Fruit fly (Drosophila melanogaster) whole organism, embryonic: ENCODE data around the gene ohgt.
A peak's percentile ranks its signal among the peaks of the same experiment; 100 is the strongest.

ENCODE experiments used
- Ada2b ChIP-seq: fragments of 200-800 bp; sonication (Bioruptor generic); IDR thresholded peaks from 2 replicates; pipeline ENCODE4 v1.3.6; 2022; ENCODE audit warnings: missing biosample characterization, missing genetic modification characterization
- CG10543 ChIP-seq: fragments of 200-800 bp; sonication (Bioruptor generic); optimal IDR thresholded peaks from 3 replicates; lab custom pipeline; 2017; ENCODE audit warnings: missing biosample characterization, mild to moderate bottlenecking, missing genetic modification characterization, moderate library complexity
- CG11398 ChIP-seq: fragments of 200-800 bp; sonication (Bioruptor generic); optimal IDR thresholded peaks from 2 replicates; lab custom pipeline; 2016; ENCODE audit warnings: missing biosample characterization, missing genetic modification characterization
- CG11560 ChIP-seq: fragments of 200-800 bp; sonication (Bioruptor generic); IDR thresholded peaks from 3 replicates; pipeline ENCODE4 v1.3.6; 2022; ENCODE audit warnings: missing biosample characterization, missing genetic modification characterization
- CG12236 ChIP-seq: fragments of 200-800 bp; sonication (Bioruptor generic); optimal IDR thresholded peaks from 2 replicates; lab custom pipeline; 2016; ENCODE audit warnings: missing biosample characterization, missing genetic modification characterization
- CG13624 ChIP-seq: fragments of 200-800 bp; sonication (Bioruptor generic); optimal IDR thresholded peaks from 2 replicates; lab custom pipeline; 2016; ENCODE audit warnings: missing biosample characterization, missing genetic modification characterization
- CG1603 ChIP-seq: fragments of 200-800 bp; sonication (Bioruptor generic); optimal IDR thresholded peaks from 2 replicates; lab custom pipeline; 2019; ENCODE audit warnings: missing biosample characterization, mild to moderate bottlenecking, missing genetic modification characterization, moderate library complexity
- CG17328 ChIP-seq: fragments of 200-800 bp; sonication (Bioruptor generic); IDR thresholded peaks from 2 replicates; pipeline ENCODE4 v1.3.6; 2022; ENCODE audit warnings: missing biosample characterization, missing genetic modification characterization
- CG18262 ChIP-seq: fragments of 200-800 bp; optimal IDR thresholded peaks from 3 replicates; lab custom pipeline; 2019; ENCODE audit warnings: missing biosample characterization, mild to moderate bottlenecking, missing genetic modification characterization, moderate library complexity
- CG2116 ChIP-seq: fragments of 200-800 bp; sonication (Bioruptor generic); optimal IDR thresholded peaks from 3 replicates; lab custom pipeline; 2018; ENCODE audit warnings: missing biosample characterization, mild to moderate bottlenecking, missing genetic modification characterization
- CG2120 ChIP-seq: fragments of 200-800 bp; sonication (Bioruptor generic); optimal IDR thresholded peaks from 3 replicates; lab custom pipeline; 2016; ENCODE audit warnings: missing biosample characterization, missing genetic modification characterization
- CG30403 ChIP-seq: fragments of 200-800 bp; sonication (Bioruptor generic); optimal IDR thresholded peaks from 3 replicates; lab custom pipeline; 2016; ENCODE audit warnings: missing biosample characterization, missing genetic modification characterization
- CG30431 ChIP-seq: fragments of 200-800 bp; sonication (Bioruptor generic); optimal IDR thresholded peaks from 2 replicates; lab custom pipeline; 2017; ENCODE audit warnings: missing biosample characterization, missing genetic modification characterization
- CG31365 ChIP-seq: fragments of 200-800 bp; sonication (Bioruptor generic); optimal IDR thresholded peaks from 2 replicates; lab custom pipeline; 2018; ENCODE audit warnings: missing biosample characterization, mild to moderate bottlenecking, missing genetic modification characterization
- CG42726 ChIP-seq: fragments of 200-800 bp; sonication (Bioruptor generic); IDR thresholded peaks from 2 replicates; pipeline ENCODE4 v1.3.6; 2022; ENCODE audit warnings: missing biosample characterization, missing genetic modification characterization; ENCODE audit not compliant: partially characterized antibody
- CG6791 ChIP-seq: fragments of 200-800 bp; sonication (Bioruptor generic); IDR thresholded peaks from 3 replicates; pipeline ENCODE4 v1.3.6; 2022; ENCODE audit warnings: missing biosample characterization, missing genetic modification characterization; ENCODE audit not compliant: partially characterized antibody
- CG7556 ChIP-seq: fragments of 200-800 bp; sonication (Bioruptor generic); optimal IDR thresholded peaks from 2 replicates; lab custom pipeline; 2017; ENCODE audit warnings: missing biosample characterization, mild to moderate bottlenecking, missing genetic modification characterization
- CG7928 ChIP-seq: fragments of 200-800 bp; sonication (Bioruptor generic); optimal IDR thresholded peaks from 2 replicates; lab custom pipeline; 2017; ENCODE audit warnings: missing biosample characterization, mild to moderate bottlenecking, missing genetic modification characterization
- Doc3 ChIP-seq: fragments of 200-800 bp; sonication (Bioruptor generic); IDR thresholded peaks from 3 replicates; pipeline ENCODE4 v1.3.6; 2022; ENCODE audit warnings: missing biosample characterization, missing genetic modification characterization; ENCODE audit not compliant: partially characterized antibody
- ERR ChIP-seq: fragments of 200-800 bp; sonication (Bioruptor generic); optimal IDR thresholded peaks from 2 replicates; lab custom pipeline; 2016; ENCODE audit warnings: missing biosample characterization, missing genetic modification characterization
- HHEX ChIP-seq: fragments of 200-800 bp; sonication (Bioruptor generic); optimal IDR thresholded peaks from 3 replicates; lab custom pipeline; 2017; ENCODE audit warnings: missing biosample characterization, mild to moderate bottlenecking, missing genetic modification characterization, missing genetic modification reagents
- HLH4C ChIP-seq: fragments of 200-800 bp; sonication (Bioruptor generic); IDR thresholded peaks from 3 replicates; pipeline ENCODE4 v1.3.6; 2022; ENCODE audit warnings: missing biosample characterization, missing genetic modification characterization; ENCODE audit not compliant: partially characterized antibody
- HmgZ ChIP-seq: fragments of 200-800 bp; sonication (Bioruptor generic); optimal IDR thresholded peaks from 2 replicates; lab custom pipeline; 2018; ENCODE audit warnings: missing biosample characterization, mild to moderate bottlenecking, missing genetic modification characterization
- Hmx ChIP-seq: fragments of 200-800 bp; sonication (Bioruptor generic); optimal IDR thresholded peaks from 2 replicates; lab custom pipeline; 2016; ENCODE audit warnings: missing biosample characterization, missing genetic modification characterization
- Hr39 ChIP-seq: fragments of >200 bp; optimal IDR thresholded peaks from 2 replicates; lab custom pipeline; 2017
- Lhr ChIP-seq: fragments of 200-800 bp; sonication (Bioruptor generic); optimal IDR thresholded peaks from 3 replicates; lab custom pipeline; 2017; ENCODE audit warnings: mild to moderate bottlenecking, missing biosample characterization, missing genetic modification reagents, missing genetic modification characterization
- Nf-YB ChIP-seq: fragments of 200-800 bp; sonication (Bioruptor generic); optimal IDR thresholded peaks from 3 replicates; lab custom pipeline; 2019; ENCODE audit warnings: missing biosample characterization, mild to moderate bottlenecking, missing genetic modification characterization, moderate library complexity
- NfI ChIP-seq: fragments of 200-800 bp; sonication (Bioruptor generic); optimal IDR thresholded peaks from 3 replicates; lab custom pipeline; 2018; ENCODE audit warnings: missing biosample characterization, mild to moderate bottlenecking, missing genetic modification characterization, moderate library complexity
- Scr ChIP-seq: fragments of 200-800 bp; sonication (Bioruptor generic); IDR thresholded peaks from 2 replicates; pipeline ENCODE4 v1.3.6; 2022; ENCODE audit warnings: missing biosample characterization, missing genetic modification characterization; ENCODE audit not compliant: partially characterized antibody
- Sry-β ChIP-seq: fragments of 200-800 bp; sonication (Bioruptor generic); optimal IDR thresholded peaks from 2 replicates; lab custom pipeline; 2018; ENCODE audit warnings: missing biosample characterization, mild to moderate bottlenecking, missing genetic modification characterization, moderate library complexity
- Ssrp ChIP-seq: fragments of 200-800 bp; sonication (Bioruptor generic); optimal IDR thresholded peaks from 2 replicates; lab custom pipeline; 2018; ENCODE audit warnings: missing biosample characterization, mild to moderate bottlenecking, missing genetic modification characterization, moderate library complexity
- ac ChIP-seq: fragments of 200-800 bp; sonication (Bioruptor generic); optimal IDR thresholded peaks from 3 replicates; lab custom pipeline; 2017; ENCODE audit warnings: missing biosample characterization, mild to moderate bottlenecking, missing genetic modification characterization
- ara ChIP-seq: fragments of 200-800 bp; sonication (Bioruptor generic); IDR thresholded peaks from 2 replicates; pipeline ENCODE4 v1.3.6; 2022; ENCODE audit warnings: missing biosample characterization, missing genetic modification characterization
- crc ChIP-seq: fragments of 200-800 bp; sonication (Bioruptor generic); optimal IDR thresholded peaks from 2 replicates; lab custom pipeline; 2016; ENCODE audit warnings: missing biosample characterization, missing genetic modification characterization
- fd96Cb ChIP-seq: fragments of 200-800 bp; sonication (Bioruptor generic); optimal IDR thresholded peaks from 2 replicates; lab custom pipeline; 2018; ENCODE audit warnings: missing biosample characterization, mild to moderate bottlenecking, missing genetic modification characterization, moderate library complexity
- fru ChIP-seq: fragments of >200 bp; optimal IDR thresholded peaks from 2 replicates; lab custom pipeline; 2017
- fu2 ChIP-seq: fragments of 200-800 bp; sonication (Bioruptor generic); optimal IDR thresholded peaks from 2 replicates; lab custom pipeline; 2016; ENCODE audit warnings: missing biosample characterization, missing genetic modification characterization
- hbn ChIP-seq: fragments of 200-800 bp; sonication (Bioruptor generic); IDR thresholded peaks from 2 replicates; pipeline ENCODE4 v1.3.6; 2022; ENCODE audit warnings: missing biosample characterization, missing genetic modification characterization; ENCODE audit not compliant: partially characterized antibody
- luna ChIP-seq: fragments of 200-800 bp; sonication (Bioruptor generic); optimal IDR thresholded peaks from 2 replicates; lab custom pipeline; 2016; ENCODE audit warnings: missing biosample characterization, missing genetic modification characterization
- nerfin-1 ChIP-seq: fragments of 200-800 bp; sonication (Bioruptor generic); optimal IDR thresholded peaks from 3 replicates; lab custom pipeline; 2019; ENCODE audit warnings: missing biosample characterization, mild to moderate bottlenecking, missing genetic modification characterization, moderate library complexity
- nerfin-2 ChIP-seq: fragments of 200-800 bp; sonication (Bioruptor generic); IDR thresholded peaks from 2 replicates; pipeline ENCODE4 v1.3.6; 2022; ENCODE audit warnings: missing biosample characterization, missing genetic modification characterization; ENCODE audit not compliant: partially characterized antibody
- nmo ChIP-seq: fragments of 200-800 bp; sonication (Bioruptor generic); optimal IDR thresholded peaks from 2 replicates; lab custom pipeline; 2018; ENCODE audit warnings: missing biosample characterization, mild to moderate bottlenecking, missing genetic modification characterization, moderate library complexity
- p53 ChIP-seq: fragments of 200-800 bp; sonication (Bioruptor generic); optimal IDR thresholded peaks from 2 replicates; lab custom pipeline; 2016; ENCODE audit warnings: missing biosample characterization, missing genetic modification characterization
- pb ChIP-seq: fragments of 200-800 bp; sonication (Bioruptor generic); optimal IDR thresholded peaks from 3 replicates; lab custom pipeline; 2016; ENCODE audit warnings: missing biosample characterization, missing genetic modification characterization
- phol ChIP-seq: fragments of 200-800 bp; sonication (Bioruptor generic); optimal IDR thresholded peaks from 3 replicates; lab custom pipeline; 2018; ENCODE audit warnings: missing biosample characterization, mild to moderate bottlenecking, missing genetic modification characterization, moderate library complexity
- pzg ChIP-seq: fragments of 200-800 bp; sonication (Bioruptor generic); optimal IDR thresholded peaks from 3 replicates; lab custom pipeline; 2018; ENCODE audit warnings: missing biosample characterization, mild to moderate bottlenecking, missing genetic modification characterization, moderate library complexity
- sc ChIP-seq, 3 experiments: fragments of >200 bp in 2 of 3; fragments of 200-800 bp in 1 of 3; sonication (Bioruptor generic) in 1 of 3; optimal IDR thresholded peaks; 2 replicates in 2 of 3; 3 replicates in 1 of 3; lab custom pipeline; 2017; ENCODE audit warnings: mild to moderate bottlenecking in 1 of 3, missing biosample characterization in 1 of 3, missing genetic modification characterization in 1 of 3, missing genetic modification reagents in 1 of 3
- so ChIP-seq: fragments of 200-800 bp; sonication (Bioruptor generic); IDR thresholded peaks from 3 replicates; pipeline ENCODE4 v1.3.6; 2022; ENCODE audit warnings: missing biosample characterization, missing genetic modification characterization
- ssp ChIP-seq: fragments of 200-800 bp; sonication (Bioruptor generic); IDR thresholded peaks from 2 replicates; pipeline ENCODE4 v1.3.6; 2022; ENCODE audit warnings: missing biosample characterization, missing genetic modification characterization
- tin ChIP-seq: fragments of 200-800 bp; sonication (Bioruptor generic); optimal IDR thresholded peaks from 3 replicates; lab custom pipeline; 2016; ENCODE audit warnings: missing biosample characterization, missing genetic modification characterization

The ohgt gene

DNA sequence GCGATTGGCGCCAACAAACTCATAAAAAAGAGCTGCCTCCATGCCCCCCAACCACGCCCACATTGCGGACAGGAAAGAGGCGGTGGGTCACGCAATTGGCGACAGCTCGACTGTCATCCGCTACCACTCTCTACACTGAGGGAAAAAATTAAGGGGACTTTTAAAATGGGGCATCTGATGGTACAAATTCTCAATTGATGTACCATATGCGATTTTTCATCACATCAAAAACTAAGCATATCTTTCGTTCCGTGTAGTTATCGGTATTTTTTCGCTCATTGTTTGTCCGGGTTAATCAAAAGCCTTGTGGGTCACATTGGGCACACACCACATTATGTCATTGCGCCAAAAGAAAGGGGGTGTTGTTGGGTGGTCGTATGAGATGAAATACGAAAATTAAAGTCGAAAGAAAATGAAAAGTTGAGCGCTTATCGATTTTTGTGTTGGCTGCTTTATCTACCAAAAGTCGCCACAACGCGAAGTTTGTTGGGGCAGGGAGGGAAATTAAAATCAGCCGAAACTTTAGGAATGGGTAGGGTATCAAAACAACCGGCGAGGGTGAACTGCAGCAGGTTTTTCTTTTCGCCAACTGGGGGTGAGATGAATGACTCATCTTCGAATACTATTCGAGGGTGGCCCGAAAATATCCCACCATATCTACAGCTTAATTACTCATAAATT lies 24.8 kb upstream of the ohgt start (continued):
- no peak for TF ChIP-seq crc (GFP tag; lab: Kevin White, UChicago)
- no peak for TF ChIP-seq tin (GFP tag; lab: Kevin White, UChicago)
- no peak for TF ChIP-seq ac
- no peak for TF ChIP-seq sc (optimal IDR thresholded peaks at IDR 0.05; lab: Kevin White, UChicago)
- no peak for TF ChIP-seq sc (GFP tag; optimal IDR thresholded peaks at IDR 0.05; lab: Kevin White, UChicago)
- no peak for TF ChIP-seq CG11560 (tag; lab: Robert Waterston, UW)
- no peak for TF ChIP-seq CG12236 (GFP tag; lab: Kevin White, UChicago)
- TF ChIP-seq so (GFP tag; lab: Robert Waterston, UW), result peak; percentile 29; the same call in 1 of the 3 replicates
- no peak for TF ChIP-seq nerfin-1
- TF ChIP-seq HLH4C (GFP tag; lab: Robert Waterston, UW), result no peak
- no peak for TF ChIP-seq Doc3 (GFP tag; lab: Robert Waterston, UW)
- peak; percentile 36 for TF ChIP-seq CG13624 (GFP tag; lab: Kevin White, UChicago)
- TF ChIP-seq CG10543 (GFP tag; lab: Kevin White, UChicago), result peak; percentile 74
- TF ChIP-seq CG1603 (tag; lab: Kevin White, UChicago), result no peak
- TF ChIP-seq CG30403, result peak; percentile 12
- no peak for TF ChIP-seq pzg (GFP tag; lab: Kevin White, UChicago)
- TF ChIP-seq phol (tag; lab: Kevin White, UChicago), result no peak
- no peak for TF ChIP-seq CG2116 (GFP tag; lab: Kevin White, UChicago)
- no peak for TF ChIP-seq NfI
- TF ChIP-seq fu2, result peak; percentile 21
- no peak for TF ChIP-seq Nf-YB (GFP tag; lab: Kevin White, UChicago)
- TF ChIP-seq Scr, result no peak
- peak; percentile 25 for TF ChIP-seq pb
- no peak for TF ChIP-seq Sry-β
- TF ChIP-seq CG11398 (GFP tag; lab: Kevin White, UChicago), result no peak
- no peak for TF ChIP-seq Ada2b
- no peak for TF ChIP-seq Ssrp (tag; lab: Kevin White, UChicago)
- TF ChIP-seq HHEX (GFP tag; lab: Kevin White, UChicago), result peak; percentile 50
- TF ChIP-seq luna, result no peak
- peak; percentile 4 for TF ChIP-seq ERR (GFP tag; lab: Kevin White, UChicago)
- no peak for TF ChIP-seq CG6791 (GFP tag; lab: Robert Waterston, UW)
- no peak for TF ChIP-seq CG30431 (GFP tag; lab: Kevin White, UChicago)
- no peak for TF ChIP-seq CG7928 (GFP tag; lab: Kevin White, UChicago)
- TF ChIP-seq ssp, result no peak
- no peak for TF ChIP-seq Lhr (GFP tag; lab: Kevin White, UChicago)
- TF ChIP-seq CG17328, result peak; percentile 29; the same call in 1 of the 2 replicates
- no peak for TF ChIP-seq CG7556
- no peak for TF ChIP-seq Hr39
- no peak for TF ChIP-seq nmo (GFP tag; lab: Kevin White, UChicago)
- no peak for TF ChIP-seq nerfin-2 (GFP tag; lab: Robert Waterston, UW)
- no peak for TF ChIP-seq p53 (GFP tag; lab: Kevin White, UChicago)
- TF ChIP-seq ara, result no peak
- no peak for TF ChIP-seq HmgZ (tag; lab: Kevin White, UChicago)
- TF ChIP-seq Hmx (GFP tag; lab: Kevin White, UChicago), result no peak
- TF ChIP-seq fru, result no peak
- TF ChIP-seq CG31365 (tag; lab: Kevin White, UChicago), result no peak
- no peak for TF ChIP-seq fd96Cb (tag; lab: Kevin White, UChicago)
- no peak for TF ChIP-seq hbn (GFP tag; lab: Robert Waterston, UW)
- TF ChIP-seq CG18262 (tag; lab: Kevin White, UChicago), result no peak
- TF ChIP-seq CG2120 (GFP tag; lab: Kevin White, UChicago), result peak; percentile 80
- TF ChIP-seq CG42726 (GFP tag; lab: Robert Waterston, UW), result no peak
